Worm (Caenorhabditis elegans): ENCODE results near the gene ent-2.

Gene ent-2

ce11 chrX:15552024-15552769 lies 48.7 kb upstream of the ent-2 start:
- TF ChIP-seq nhr-6 (tag; optimal IDR thresholded peaks at IDR 0.05) (no peak), snpc-4 (tag; optimal IDR thresholded peaks at IDR 0.05) (peak; percentile 2)

- TF ChIP-seq ama-1 (optimal IDR thresholded peaks at IDR 0.05), result no peak
- TF ChIP-seq unc-62 (GFP tag; optimal IDR thresholded peaks at IDR 0.05), result no peak
- no peak for TF ChIP-seq lin-11 (tag; optimal IDR thresholded peaks at IDR 0.05)
- no peak for TF ChIP-seq ztf-11 (tag; optimal IDR thresholded peaks at IDR 0.05)
- TF ChIP-seq unc-55 (GFP tag; optimal IDR thresholded peaks at IDR 0.05), result peak; percentile 57
- TF ChIP-seq skn-1 (tag; optimal IDR thresholded peaks at IDR 0.05), result no peak
- TF ChIP-seq aly-2 (tag; optimal IDR thresholded peaks at IDR 0.05), result no peak
- no peak for TF ChIP-seq nhr-237 (tag; optimal IDR thresholded peaks at IDR 0.05)
- TF ChIP-seq ztf-1 (GFP tag; conservative IDR thresholded peaks at IDR 0.05), result no peak
- TF ChIP-seq lsy-2 (tag; optimal IDR thresholded peaks at IDR 0.05), result peak in 1 of 2 experiments; percentile 21
- TF ChIP-seq unc-39 (tag; optimal IDR thresholded peaks at IDR 0.05), result no peak
- no peak for TF ChIP-seq mbf-1 (tag; optimal IDR thresholded peaks at IDR 0.05)
- TF ChIP-seq nhr-77 (tag; optimal IDR thresholded peaks at IDR 0.05), result no peak
- no peak for TF ChIP-seq snpc-4 (tag; optimal IDR thresholded peaks at IDR 0.05)
- no peak for TF ChIP-seq mdl-1 (tag; optimal IDR thresholded peaks at IDR 0.05)
- TF ChIP-seq nhr-25 (tag; optimal IDR thresholded peaks at IDR 0.05), result no peak
- TF ChIP-seq sma-9 (GFP tag; optimal IDR thresholded peaks at IDR 0.05), result peak; percentile 19
- no peak for TF ChIP-seq sma-9 (tag; optimal IDR thresholded peaks at IDR 0.05)
- no peak for TF ChIP-seq gmeb-1 (tag; optimal IDR thresholded peaks at IDR 0.05)
- TF ChIP-seq crh-2 (tag; optimal IDR thresholded peaks at IDR 0.05), result peak; percentile 15
- no peak for TF ChIP-seq zag-1 (tag; optimal IDR thresholded peaks at IDR 0.05)
- peak; percentile 15 for TF ChIP-seq mab-5 (tag; optimal IDR thresholded peaks at IDR 0.05)
- TF ChIP-seq Y55F3AM.14 (GFP tag; optimal IDR thresholded peaks at IDR 0.05), result no peak
- no peak for TF ChIP-seq ceh-16 (tag; optimal IDR thresholded peaks at IDR 0.05)
- TF ChIP-seq fos-1 (tag; optimal IDR thresholded peaks at IDR 0.05), result no peak
- no peak for TF ChIP-seq nhr-21 (tag; optimal IDR thresholded peaks at IDR 0.05)
- TF ChIP-seq nhr-23 (tag; optimal IDR thresholded peaks at IDR 0.05), result no peak
- TF ChIP-seq egl-27 (tag; optimal IDR thresholded peaks at IDR 0.05), result no peak
Measured at ce11 chrX:15554910-15555309, 46.0 kb upstream of the ent-2 start.

- TF ChIP-seq egl-27 (tag; optimal IDR thresholded peaks at IDR 0.05) (no peak), aly-2 (tag; optimal IDR thresholded peaks at IDR 0.05) (no peak), C34F6.9 (tag; optimal IDR thresholded peaks at IDR 0.05) (no peak), nhr-129 (tag; optimal IDR thresholded peaks at IDR 0.05) (peak; percentile 1), unc-55 (GFP tag; optimal IDR thresholded peaks at IDR 0.05) (peak; percentile 27), Y55F3AM.14 (GFP tag; optimal IDR thresholded peaks at IDR 0.05) (no peak), nhr-11 (tag; optimal IDR thresholded peaks at IDR 0.05) (no peak), mdl-1 (tag; optimal IDR thresholded peaks at IDR 0.05) (no peak), alr-1 (tag; optimal IDR thresholded peaks at IDR 0.05) (no peak), elt-3 (tag; optimal IDR thresholded peaks at IDR 0.05) (no peak), mbf-1 (tag; optimal IDR thresholded peaks at IDR 0.05) (no peak), ceh-82 (tag; optimal IDR thresholded peaks at IDR 0.05) (no peak), nhr-12 (tag; optimal IDR thresholded peaks at IDR 0.05) (no peak), lin-39 (tag; optimal IDR thresholded peaks at IDR 0.05) (no peak), nhr-237 (tag; optimal IDR thresholded peaks at IDR 0.05) (no peak), lin-11 (tag; optimal IDR thresholded peaks at IDR 0.05) (no peak)
Measured at ce11 chrX:15555529-15555928, 45.3 kb upstream of the ent-2 start.

- TF ChIP-seq mab-5 (tag; optimal IDR thresholded peaks at IDR 0.05), result no peak
- TF ChIP-seq nhr-11 (tag; optimal IDR thresholded peaks at IDR 0.05), result no peak
- no peak for TF ChIP-seq lin-11 (tag; optimal IDR thresholded peaks at IDR 0.05)
- TF ChIP-seq nhr-21 (tag; optimal IDR thresholded peaks at IDR 0.05), result no peak
- no peak for TF ChIP-seq ztf-11 (tag; optimal IDR thresholded peaks at IDR 0.05)
- TF ChIP-seq fos-1 (tag; optimal IDR thresholded peaks at IDR 0.05), result no peak
- TF ChIP-seq crh-2 (tag; optimal IDR thresholded peaks at IDR 0.05), result no peak
- TF ChIP-seq mbf-1 (tag; optimal IDR thresholded peaks at IDR 0.05), result no peak
- TF ChIP-seq zag-1 (tag; optimal IDR thresholded peaks at IDR 0.05), result no peak
- TF ChIP-seq sem-4 (tag; optimal IDR thresholded peaks at IDR 0.05), result no peak
- TF ChIP-seq unc-62 (GFP tag; optimal IDR thresholded peaks at IDR 0.05), result no peak
- TF ChIP-seq ceh-16 (tag; optimal IDR thresholded peaks at IDR 0.05), result no peak
- no peak for TF ChIP-seq unc-39 (tag; optimal IDR thresholded peaks at IDR 0.05)
- no peak for TF ChIP-seq Y55F3AM.14 (GFP tag; optimal IDR thresholded peaks at IDR 0.05)
Measured at ce11 chrX:15557849-15558248, 43.0 kb upstream of the ent-2 start, which contains the start of gene lron-3. lron-3 (minus strand) TSS chrX:15557949.
